Fruit fly (Drosophila melanogaster) whole organism, embryonic: Measurements from ENCODE around the gene CG4972.

Source experiments
- B-H2 ChIP-seq: fragments of 200-800 bp; sonication (Bioruptor generic); optimal IDR thresholded peaks from 2 replicates; lab custom pipeline; 2018; ENCODE audit warnings: missing biosample characterization, mild to moderate bottlenecking, missing genetic modification characterization
- Blimp-1 ChIP-seq: fragments of 200-800 bp; sonication (Bioruptor generic); optimal IDR thresholded peaks from 3 replicates; lab custom pipeline; 2018; ENCODE audit warnings: missing biosample characterization, missing genetic modification characterization, mild to moderate bottlenecking, moderate library complexity, missing genetic modification reagents
- CG10147 ChIP-seq: fragments of 200-800 bp; sonication (Bioruptor generic); optimal IDR thresholded peaks from 2 replicates; lab custom pipeline; 2019; ENCODE audit warnings: missing biosample characterization, mild to moderate bottlenecking, missing genetic modification characterization, moderate library complexity
- CG12659 ChIP-seq: fragments of 200-800 bp; sonication (Bioruptor generic); optimal IDR thresholded peaks from 3 replicates; lab custom pipeline; 2017; ENCODE audit warnings: mild to moderate bottlenecking, missing biosample characterization, missing genetic modification reagents, missing genetic modification characterization
- CG1603 ChIP-seq: fragments of 200-800 bp; sonication (Bioruptor generic); optimal IDR thresholded peaks from 2 replicates; lab custom pipeline; 2019; ENCODE audit warnings: missing biosample characterization, mild to moderate bottlenecking, missing genetic modification characterization, moderate library complexity
- CG17186 ChIP-seq: fragments of 200-800 bp; sonication (Bioruptor generic); optimal IDR thresholded peaks from 3 replicates; lab custom pipeline; 2017; ENCODE audit warnings: missing biosample characterization, missing genetic modification reagents, missing genetic modification characterization
- CG17568 ChIP-seq: fragments of 200-800 bp; sonication (Bioruptor generic); optimal IDR thresholded peaks from 2 replicates; lab custom pipeline; 2018; ENCODE audit warnings: missing biosample characterization, mild to moderate bottlenecking, missing genetic modification characterization, moderate library complexity
- CG18262 ChIP-seq: fragments of 200-800 bp; optimal IDR thresholded peaks from 3 replicates; lab custom pipeline; 2019; ENCODE audit warnings: missing biosample characterization, mild to moderate bottlenecking, missing genetic modification characterization, moderate library complexity
- CG30020 ChIP-seq: fragments of 200-800 bp; optimal IDR thresholded peaks from 2 replicates; lab custom pipeline; 2019; ENCODE audit warnings: missing biosample characterization, mild to moderate bottlenecking, missing genetic modification characterization, moderate library complexity
- CG34224 ChIP-seq: fragments of 200-800 bp; sonication (Bioruptor generic); IDR thresholded peaks from 3 replicates; pipeline ENCODE4 v1.3.6; 2022; ENCODE audit warnings: missing biosample characterization, missing genetic modification characterization; ENCODE audit not compliant: partially characterized antibody
- CG4617 ChIP-seq: fragments of 200-800 bp; sonication (Bioruptor generic); optimal IDR thresholded peaks from 3 replicates; lab custom pipeline; 2016; ENCODE audit warnings: missing biosample characterization, missing genetic modification characterization, borderline replicate concordance
- CG4730 ChIP-seq: fragments of 200-800 bp; sonication (Bioruptor generic); IDR thresholded peaks from 2 replicates; pipeline ENCODE4 v1.3.6; 2022; ENCODE audit warnings: missing biosample characterization, missing genetic modification characterization
- CG6765 ChIP-seq: fragments of 200-800 bp; sonication (Bioruptor generic); optimal IDR thresholded peaks from 3 replicates; lab custom pipeline; 2017; ENCODE audit warnings: missing biosample characterization, mild to moderate bottlenecking, missing genetic modification characterization
- CG6813 ChIP-seq: fragments of 200-800 bp; sonication (Bioruptor generic); optimal IDR thresholded peaks from 2 replicates; lab custom pipeline; 2017; ENCODE audit warnings: missing biosample characterization, missing genetic modification characterization, mild to moderate bottlenecking, moderate library complexity, missing genetic modification reagents
- CG9437 ChIP-seq: fragments of 200-800 bp; sonication (Bioruptor generic); optimal IDR thresholded peaks from 2 replicates; lab custom pipeline; 2018; ENCODE audit warnings: missing biosample characterization, mild to moderate bottlenecking, missing genetic modification characterization
- CG9797 ChIP-seq: fragments of 200-800 bp; sonication (Bioruptor generic); optimal IDR thresholded peaks from 3 replicates; lab custom pipeline; 2018; ENCODE audit warnings: missing biosample characterization, mild to moderate bottlenecking, missing genetic modification characterization
- Dek ChIP-seq: fragments of 200-800 bp; sonication (Bioruptor generic); optimal IDR thresholded peaks from 3 replicates; lab custom pipeline; 2019; ENCODE audit warnings: missing biosample characterization, mild to moderate bottlenecking, missing genetic modification characterization, moderate library complexity
- Dip3 ChIP-seq: fragments of 200-800 bp; sonication (Bioruptor generic); optimal IDR thresholded peaks from 3 replicates; lab custom pipeline; 2016; ENCODE audit warnings: missing biosample characterization, missing genetic modification characterization
- Dp ChIP-seq: fragments of 200-800 bp; sonication (Bioruptor generic); optimal IDR thresholded peaks from 2 replicates; lab custom pipeline; 2018; ENCODE audit warnings: missing biosample characterization, mild to moderate bottlenecking, missing genetic modification characterization, moderate library complexity
- E2f1 ChIP-seq: fragments of 200-800 bp; sonication (Bioruptor generic); IDR thresholded peaks from 2 replicates; pipeline ENCODE4 v1.3.6; 2022; ENCODE audit warnings: missing biosample characterization, missing genetic modification characterization
- E2f2 ChIP-seq: fragments of 200-800 bp; sonication (Bioruptor generic); IDR thresholded peaks from 2 replicates; pipeline ENCODE4 v1.3.6; 2022; ENCODE audit warnings: missing biosample characterization, missing genetic modification characterization
- Hand ChIP-seq: fragments of 200-800 bp; sonication (Bioruptor generic); optimal IDR thresholded peaks from 2 replicates; lab custom pipeline; 2017; ENCODE audit warnings: mild to moderate bottlenecking, missing biosample characterization, missing genetic modification reagents, missing genetic modification characterization
- MBD-R2 ChIP-seq: fragments of 200-800 bp; sonication (Bioruptor generic); IDR thresholded peaks from 2 replicates; pipeline ENCODE4 v1.3.6; 2022; ENCODE audit warnings: missing biosample characterization, missing genetic modification characterization
- MESR4 ChIP-seq: fragments of 200-800 bp; sonication (Bioruptor generic); optimal IDR thresholded peaks from 2 replicates; lab custom pipeline; 2018; ENCODE audit warnings: missing biosample characterization, mild to moderate bottlenecking, missing genetic modification characterization, moderate library complexity
- MTF-1 ChIP-seq: fragments of 200-800 bp; sonication (Bioruptor generic); optimal IDR thresholded peaks from 2 replicates; lab custom pipeline; 2018; ENCODE audit warnings: missing biosample characterization, mild to moderate bottlenecking, missing genetic modification characterization, borderline replicate concordance
- Pdp1 ChIP-seq, 2 experiments: fragments of 200-800 bp; sonication (Bioruptor generic); optimal IDR thresholded peaks; 3 replicates each; lab custom pipeline; 2016; ENCODE audit warnings: missing biosample characterization in 2 of 2, missing genetic modification characterization in 2 of 2, mild to moderate bottlenecking in 1 of 2, moderate library complexity in 1 of 2
- Sox100B ChIP-seq: fragments of 200-800 bp; sonication (Bioruptor generic); optimal IDR thresholded peaks from 3 replicates; lab custom pipeline; 2018; ENCODE audit warnings: missing biosample characterization, mild to moderate bottlenecking, missing genetic modification characterization
- Spps ChIP-seq: fragments of 200-800 bp; sonication (Bioruptor generic); optimal IDR thresholded peaks from 2 replicates; lab custom pipeline; 2018; ENCODE audit warnings: missing biosample characterization, mild to moderate bottlenecking, missing genetic modification characterization
- YL-1 ChIP-seq: fragments of 200-800 bp; sonication (Bioruptor generic); optimal IDR thresholded peaks from 3 replicates; lab custom pipeline; 2017; ENCODE audit warnings: missing biosample characterization, mild to moderate bottlenecking, missing genetic modification characterization
- ara ChIP-seq: fragments of 200-800 bp; sonication (Bioruptor generic); IDR thresholded peaks from 2 replicates; pipeline ENCODE4 v1.3.6; 2022; ENCODE audit warnings: missing biosample characterization, missing genetic modification characterization
- bbx ChIP-seq: fragments of 200-800 bp; sonication (Bioruptor generic); IDR thresholded peaks from 2 replicates; pipeline ENCODE4 v1.3.6; 2022; ENCODE audit warnings: missing biosample characterization, missing genetic modification characterization; ENCODE audit not compliant: partially characterized antibody
- cad ChIP-seq: fragments of >200 bp; optimal IDR thresholded peaks from 2 replicates; lab custom pipeline; 2017; ENCODE audit warnings: missing biosample characterization, missing genetic modification characterization
- chinmo ChIP-seq: fragments of 200-800 bp; sonication (Bioruptor generic); IDR thresholded peaks from 4 replicates; pipeline ENCODE4 v1.3.6; 2022; ENCODE audit warnings: missing biosample characterization, missing genetic modification characterization; ENCODE audit not compliant: partially characterized antibody
- chn ChIP-seq: fragments of 200-800 bp; sonication (Bioruptor generic); optimal IDR thresholded peaks from 2 replicates; lab custom pipeline; 2016; ENCODE audit warnings: missing biosample characterization, missing genetic modification characterization
- ci ChIP-seq: fragments of 200-800 bp; sonication (Bioruptor generic); IDR thresholded peaks from 3 replicates; pipeline ENCODE4 v1.3.6; 2022; ENCODE audit warnings: missing biosample characterization, missing genetic modification characterization
- dan ChIP-seq: fragments of 200-800 bp; sonication (Bioruptor generic); IDR thresholded peaks from 2 replicates; pipeline ENCODE4 v1.3.6; 2022; ENCODE audit warnings: missing biosample characterization, missing genetic modification characterization
- esg ChIP-seq: fragments of 200-800 bp; sonication (Bioruptor generic); conservative IDR thresholded peaks from 2 replicates; pipeline ENCODE4 v1.3.6; 2022; ENCODE audit warnings: missing biosample characterization, missing genetic modification characterization
- gfzf ChIP-seq: fragments of 200-800 bp; sonication (Bioruptor generic); optimal IDR thresholded peaks from 2 replicates; lab custom pipeline; 2016; ENCODE audit warnings: missing biosample characterization, mild to moderate bottlenecking, missing genetic modification characterization, moderate library complexity
- nerfin-1 ChIP-seq: fragments of 200-800 bp; sonication (Bioruptor generic); optimal IDR thresholded peaks from 3 replicates; lab custom pipeline; 2019; ENCODE audit warnings: missing biosample characterization, mild to moderate bottlenecking, missing genetic modification characterization, moderate library complexity
- pfk ChIP-seq: fragments of 200-800 bp; sonication (Bioruptor generic); optimal IDR thresholded peaks from 2 replicates; lab custom pipeline; 2018; ENCODE audit warnings: missing biosample characterization, mild to moderate bottlenecking, missing genetic modification characterization, moderate library complexity
- phol ChIP-seq: fragments of 200-800 bp; sonication (Bioruptor generic); optimal IDR thresholded peaks from 3 replicates; lab custom pipeline; 2018; ENCODE audit warnings: missing biosample characterization, mild to moderate bottlenecking, missing genetic modification characterization, moderate library complexity
- pzg ChIP-seq: fragments of 200-800 bp; sonication (Bioruptor generic); optimal IDR thresholded peaks from 3 replicates; lab custom pipeline; 2018; ENCODE audit warnings: missing biosample characterization, mild to moderate bottlenecking, missing genetic modification characterization, moderate library complexity
- sd ChIP-seq: fragments of 200-800 bp; sonication (Bioruptor generic); optimal IDR thresholded peaks from 3 replicates; lab custom pipeline; 2018; ENCODE audit warnings: missing biosample characterization, mild to moderate bottlenecking, missing genetic modification characterization, moderate library complexity
- sens-2 ChIP-seq: fragments of 200-800 bp; sonication (Bioruptor generic); IDR thresholded peaks from 2 replicates; pipeline ENCODE4 v1.3.6; 2022; ENCODE audit warnings: missing biosample characterization, missing genetic modification characterization
- sim ChIP-seq: fragments of 200-800 bp; sonication (Bioruptor generic); IDR thresholded peaks from 2 replicates; pipeline ENCODE4 v1.3.6; 2022; ENCODE audit warnings: missing biosample characterization, missing genetic modification characterization
- stwl ChIP-seq: fragments of 200-800 bp; sonication (Bioruptor generic); optimal IDR thresholded peaks from 3 replicates; lab custom pipeline; 2018; ENCODE audit warnings: missing biosample characterization, mild to moderate bottlenecking, missing genetic modification characterization, moderate library complexity
- tgo ChIP-seq: fragments of 200-800 bp; sonication (Bioruptor generic); IDR thresholded peaks from 3 replicates; pipeline ENCODE4 v1.3.6; 2022; ENCODE audit warnings: missing biosample characterization, missing genetic modification characterization
- wek ChIP-seq: fragments of 200-800 bp; sonication (Bioruptor generic); optimal IDR thresholded peaks from 3 replicates; lab custom pipeline; 2018; ENCODE audit warnings: missing biosample characterization, mild to moderate bottlenecking, missing genetic modification characterization, moderate library complexity

The CG4972 gene

DNA sequence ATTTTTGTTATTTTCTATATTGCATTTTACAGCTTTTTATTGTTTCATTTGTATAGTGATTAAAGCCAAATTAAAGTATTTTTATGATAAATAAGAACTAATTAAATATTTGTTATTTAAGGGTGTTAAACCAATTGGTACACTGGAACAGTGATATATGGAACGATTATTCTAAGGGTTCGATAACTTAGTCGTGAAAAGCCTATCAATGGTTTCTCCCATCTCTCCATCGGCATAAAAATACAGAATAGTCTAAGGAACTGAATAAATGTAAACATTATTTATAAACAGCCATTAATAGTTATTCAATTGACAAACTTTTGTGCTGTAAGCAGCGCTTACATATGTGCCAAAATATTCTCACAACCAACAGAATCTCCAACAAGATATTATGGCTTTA lies 49.5 kb upstream of the CG4972 start, which contains the start of gene Mob3 (continued):
- TF ChIP-seq YL-1 (peak; percentile 53), CG10147 (GFP tag; lab: Kevin White, UChicago) (no peak), pzg (GFP tag; lab: Kevin White, UChicago) (peak; percentile 37), bbx (GFP tag; lab: Robert Waterston, UW) (peak; percentile 34; the same call in 1 of the 2 replicates), tgo (GFP tag; lab: Robert Waterston, UW) (no peak), esg (GFP tag; lab: Robert Waterston, UW) (no peak)

DNA sequence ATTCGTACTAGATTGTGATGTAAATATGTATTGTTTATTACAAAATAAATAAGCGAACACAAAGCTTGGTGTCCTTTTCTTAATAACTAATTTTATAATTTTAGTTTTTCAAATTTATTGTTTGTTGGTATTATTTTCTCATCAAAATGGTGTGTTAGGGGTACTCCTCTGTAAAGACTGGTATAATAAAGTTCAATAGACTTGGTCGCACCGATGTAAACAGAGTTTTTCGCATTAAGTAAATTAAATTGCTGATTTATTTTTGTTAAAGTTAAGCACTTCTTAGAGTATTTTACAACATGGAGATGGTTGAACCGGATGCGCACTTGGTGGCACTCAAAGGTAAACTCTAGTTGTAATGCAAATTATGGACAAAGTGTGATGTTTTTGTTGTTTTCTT lies 48.1 kb upstream of the CG4972 start, which contains the start of gene CG4953:
Gene CG4953 (plus strand): TSS at position 193 of the 400 bp plus-strand sequence.
- TF ChIP-seq CG6765 (no peak), stwl (tag; lab: Kevin White, UChicago) (peak; percentile 32), chn (GFP tag; lab: Kevin White, UChicago) (no peak), Spps (tag; lab: Kevin White, UChicago) (no peak), sim (GFP tag; lab: Robert Waterston, UW) (no peak), CG4617 (GFP tag; lab: Kevin White, UChicago) (peak; percentile 25), CG9797 (GFP tag; lab: Kevin White, UChicago) (peak; percentile 18), E2f1 (GFP tag; lab: Robert Waterston, UW) (no peak), CG30020 (tag; lab: Kevin White, UChicago) (peak; percentile 65), Blimp-1 (GFP tag; lab: Kevin White, UChicago) (no peak), CG18262 (no peak), gfzf (peak; percentile 67), ara (GFP tag; lab: Robert Waterston, UW) (no peak), Hand (GFP tag; lab: Kevin White, UChicago) (no peak), CG12659 (peak; percentile 4), dan (no peak), Dp (GFP tag; lab: Kevin White, UChicago) (peak; percentile 14), CG17568 (GFP tag; lab: Kevin White, UChicago) (no peak), phol (peak; percentile 0), E2f2 (peak; percentile 26; the same call in 1 of the 2 replicates), MBD-R2 (GFP tag; lab: Robert Waterston, UW) (peak; percentile 66), MESR4 (GFP tag; lab: Kevin White, UChicago) (peak; percentile 33), pzg (GFP tag; lab: Kevin White, UChicago) (peak; percentile 44), pfk (GFP tag; lab: Kevin White, UChicago) (peak; percentile 22), CG1603 (tag; lab: Kevin White, UChicago) (peak; percentile 3), Sox100B (GFP tag; lab: Kevin White, UChicago) (no peak), CG4730 (no peak), wek (GFP tag; lab: Kevin White, UChicago) (peak; percentile 93), CG17186 (GFP tag; lab: Kevin White, UChicago) (no peak), MTF-1 (GFP tag; lab: Kevin White, UChicago) (no peak), ci (GFP tag; lab: Robert Waterston, UW) (no peak)

DNA sequence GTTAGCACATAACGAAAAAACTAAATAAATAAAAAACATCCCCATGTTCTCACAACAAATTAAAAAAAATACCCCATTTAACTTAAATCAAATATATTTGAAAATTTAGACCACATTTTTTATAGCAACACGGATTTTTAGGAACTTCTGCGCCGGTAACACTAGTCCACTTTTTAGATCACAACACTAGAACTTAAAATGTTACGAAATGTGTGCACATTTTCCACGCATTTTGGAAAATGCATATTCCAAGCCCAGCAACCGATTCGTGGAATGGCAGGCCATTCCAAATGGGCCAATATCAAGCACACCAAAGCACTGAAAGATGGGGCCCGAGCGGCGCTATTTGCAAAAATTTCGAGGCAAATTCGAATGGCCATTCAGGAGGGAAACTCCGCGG lies 45.9 kb upstream of the CG4972 start, which contains the start of gene CG4957:
Gene CG4957 (plus strand): TSS at position 185 of the 400 bp plus-strand sequence.
- 0 out of 4 replicates have a peak, but pooled peaks have one; percentile 25 for TF ChIP-seq chinmo (GFP tag; lab: Robert Waterston, UW)
- 0 out of 3 replicates have a peak, but pooled peaks have one; percentile 14 for TF ChIP-seq CG34224
- TF ChIP-seq cad (GFP tag; lab: Kevin White, UChicago): no peak
- TF ChIP-seq CG6813 (GFP tag; lab: Kevin White, UChicago): no peak
- peak; percentile 33 for TF ChIP-seq pzg (GFP tag; lab: Kevin White, UChicago)
- TF ChIP-seq sd (tag; lab: Kevin White, UChicago): peak; percentile 79
- no peak for TF ChIP-seq CG9437 (GFP tag; lab: Kevin White, UChicago)
- no peak for TF ChIP-seq sens-2 (GFP tag; lab: Robert Waterston, UW)
- no peak for TF ChIP-seq Dip3 (GFP tag; lab: Kevin White, UChicago)
- peak; percentile 9 for TF ChIP-seq nerfin-1 (tag; lab: Kevin White, UChicago)
- peak in 1 of 2 experiments; percentile 78 for TF ChIP-seq Pdp1 (GFP tag; optimal IDR thresholded peaks at IDR 0.05; lab: Kevin White, UChicago)
- TF ChIP-seq B-H2: no peak
- TF ChIP-seq Dek (tag; lab: Kevin White, UChicago): no peak
- TF ChIP-seq Dp (GFP tag; lab: Kevin White, UChicago): peak; percentile 18
